Worm (Caenorhabditis elegans): ENCODE results near the gene nol-9.

ce11 chrIV:13472011-13472410 lies 49.7 kb downstream of the nol-9 start, which contains the start of the genes ttbk-8.1 and Y38H8A.4:
- TF ChIP-seq fkh-10 (GFP tag; optimal IDR thresholded peaks at IDR 0.05), result no peak
- TF ChIP-seq ztf-16 (tag; optimal IDR thresholded peaks at IDR 0.05), result no peak
- TF ChIP-seq pha-4 (tag; optimal IDR thresholded peaks at IDR 0.05), result no peak
- no peak for TF ChIP-seq pros-1 (tag; optimal IDR thresholded peaks at IDR 0.05)
- TF ChIP-seq odd-2 (tag; optimal IDR thresholded peaks at IDR 0.05), result no peak
- TF ChIP-seq ceh-34 (tag; optimal IDR thresholded peaks at IDR 0.05), result no peak
- no peak for TF ChIP-seq rnt-1 (tag; optimal IDR thresholded peaks at IDR 0.05)
- no peak for TF ChIP-seq ceh-2 (tag; optimal IDR thresholded peaks at IDR 0.05)
- TF ChIP-seq ceh-48 (tag; optimal IDR thresholded peaks at IDR 0.05), result no peak
- TF ChIP-seq gmeb-2 (tag; optimal IDR thresholded peaks at IDR 0.05), result no peak
- no peak for TF ChIP-seq F13H6.1 (tag; optimal IDR thresholded peaks at IDR 0.05)
- TF ChIP-seq pqm-1 (tag; optimal IDR thresholded peaks at IDR 0.05), result no peak
- TF ChIP-seq T23F11.4 (GFP tag; optimal IDR thresholded peaks at IDR 0.05), result no peak

Measured in whole organism, late embryonic.